Worm (Caenorhabditis elegans): ENCODE results near the gene C29F7.10.
A peak's percentile ranks its signal among the peaks of the same experiment; 100 is the strongest.

C29F7.10 gene

DNA sequence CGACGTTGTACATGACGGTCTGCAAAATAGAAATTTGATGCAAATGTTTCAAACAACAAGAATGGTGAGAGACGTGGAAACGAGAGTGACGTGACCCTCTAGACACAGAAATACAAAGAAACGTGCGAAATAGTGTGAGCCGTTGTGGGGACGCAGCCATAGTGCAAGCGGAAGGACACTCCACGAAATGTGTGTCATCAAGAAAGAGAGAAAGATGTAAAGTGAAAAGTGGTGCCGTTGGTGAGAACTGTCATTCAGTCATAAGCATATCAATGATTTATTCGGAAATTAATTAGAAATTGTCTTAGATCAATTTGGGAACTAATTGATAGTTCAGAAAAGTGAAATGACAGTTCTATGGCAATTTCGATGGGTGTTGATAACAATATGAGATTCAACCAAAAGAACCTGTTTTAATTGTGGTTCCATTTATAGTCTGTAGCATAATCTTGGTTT is 11.4 kb downstream of the C29F7.10 start, which contains the start of gene C29F7.3 (continued):
- peak in 1 of 2 experiments; percentile 17 for TF ChIP-seq lin-35 (GFP tag; optimal IDR thresholded peaks at IDR 0.05)
- no peak for TF ChIP-seq ets-5 (GFP tag; IDR thresholded peaks at IDR 0.05)
- no peak for TF ChIP-seq jun-1 (tag; optimal IDR thresholded peaks at IDR 0.05)
- TF ChIP-seq snpc-4 (tag; optimal IDR thresholded peaks at IDR 0.05): no peak
- TF ChIP-seq nhr-237 (tag; optimal IDR thresholded peaks at IDR 0.05): no peak
- TF ChIP-seq C04F5.9 (tag; optimal IDR thresholded peaks at IDR 0.05): no peak

DNA sequence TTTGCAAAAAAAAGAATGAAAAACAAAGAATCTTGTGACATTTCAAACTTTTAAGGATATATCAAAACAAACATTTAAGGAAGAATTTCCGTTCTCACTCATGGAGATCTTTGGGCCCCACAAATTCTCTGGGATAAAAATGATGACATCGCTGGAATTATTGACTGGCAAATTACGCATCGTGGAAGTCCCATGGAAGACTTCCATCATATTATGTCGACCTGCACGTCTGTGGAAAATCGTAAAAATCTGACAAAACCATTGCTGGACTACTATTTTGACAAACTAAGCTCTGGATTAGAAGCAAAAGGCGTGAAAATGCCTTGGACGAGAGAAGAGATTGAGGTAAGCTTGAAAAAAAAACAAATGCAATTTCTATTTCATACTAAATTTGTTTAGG is 13.8 kb downstream of the C29F7.10 start:
- TF ChIP-seq snu-23 (GFP tag; optimal IDR thresholded peaks at IDR 0.05) (no peak), nhr-85 (tag) (peak; percentile 32)

DNA sequence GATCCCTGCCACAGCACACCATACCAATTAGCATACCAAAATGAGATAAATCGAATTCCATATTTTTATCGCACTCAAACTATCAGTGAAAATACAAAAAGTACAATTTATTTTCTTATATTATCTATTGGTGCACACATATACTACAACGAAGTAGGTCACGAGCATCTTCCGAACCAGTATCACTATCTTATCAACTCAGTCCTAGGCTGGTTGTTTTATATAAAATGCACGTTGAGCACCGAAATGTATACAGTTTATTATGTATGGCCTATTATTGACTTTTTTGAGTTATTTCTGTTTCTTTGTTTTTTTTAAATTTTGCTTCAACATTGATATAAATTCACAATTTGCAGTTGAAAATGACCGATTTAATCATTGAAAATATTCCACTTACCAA is 15.6 kb downstream of the C29F7.10 start, which contains the start of gene C29F7.2:
Gene C29F7.2, plus strand, starts transcription at position 357 of the 400 bp plus-strand sequence.
- TF ChIP-seq nhr-20 (tag; optimal IDR thresholded peaks at IDR 0.05) (peak; percentile 43), egl-27 (tag; optimal IDR thresholded peaks at IDR 0.05) (no peak), efl-1 (optimal IDR thresholded peaks at IDR 0.05) (no peak), efl-1 (GFP tag; optimal IDR thresholded peaks at IDR 0.05 in 1 of 2) (peak in 1 of 2 experiments; percentile 65), nhr-71 (tag; optimal IDR thresholded peaks at IDR 0.05) (peak; percentile 19), lin-35 (GFP tag; optimal IDR thresholded peaks at IDR 0.05) (peak in 1 of 2 experiments; percentile 35), sup-37 (GFP tag; optimal IDR thresholded peaks at IDR 0.05) (no peak), elt-2 (tag; optimal IDR thresholded peaks at IDR 0.05) (peak; percentile 94)

DNA sequence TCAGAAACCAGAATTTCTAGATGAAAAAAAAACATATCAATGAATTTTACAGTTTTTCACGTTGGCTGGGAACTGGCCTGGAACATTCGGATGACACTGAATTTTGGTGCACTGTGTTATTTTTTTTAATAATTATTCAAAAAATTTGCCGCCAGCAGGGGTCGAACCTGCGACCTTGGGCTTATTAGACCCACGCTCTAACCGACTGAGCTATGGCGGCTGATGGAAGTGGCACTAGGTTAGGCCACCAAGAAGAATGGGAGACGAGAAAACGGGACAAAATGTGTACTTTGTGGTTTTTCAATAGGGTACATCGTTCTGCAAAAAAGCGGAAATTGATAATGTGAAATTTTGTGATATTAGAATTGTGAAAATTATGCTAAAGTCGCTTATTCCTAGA is 16.3 kb downstream of the C29F7.10 start:
- no peak for TF ChIP-seq nhr-85 (tag)
- no peak for TF ChIP-seq tlp-1 (tag; optimal IDR thresholded peaks at IDR 0.05)
- no peak for TF ChIP-seq ztf-11 (tag; optimal IDR thresholded peaks at IDR 0.05)
- no peak for TF ChIP-seq mef-2 (tag; optimal IDR thresholded peaks at IDR 0.05)
- peak; percentile 2 for TF ChIP-seq elt-2 (tag; optimal IDR thresholded peaks at IDR 0.05)
- no peak for TF ChIP-seq lin-13 (GFP tag; optimal IDR thresholded peaks at IDR 0.05)
- TF ChIP-seq blmp-1 (tag; optimal IDR thresholded peaks at IDR 0.05): no peak
- TF ChIP-seq nhr-90 (tag; optimal IDR thresholded peaks at IDR 0.05; ENCODE audit: poor library complexity): peak; percentile 44
- TF ChIP-seq jun-1 (tag; optimal IDR thresholded peaks at IDR 0.05): no peak
- TF ChIP-seq nhr-47 (tag; optimal IDR thresholded peaks at IDR 0.05): peak; percentile 45
- TF ChIP-seq nhr-19 (GFP tag; conservative IDR thresholded peaks at IDR 0.05): peak; percentile 51
- TF ChIP-seq ztf-4 (tag; optimal IDR thresholded peaks at IDR 0.05): no peak
- TF ChIP-seq mep-1 (tag; optimal IDR thresholded peaks at IDR 0.05): peak; percentile 33
- no peak for TF ChIP-seq unc-98 (GFP tag; IDR thresholded peaks at IDR 0.05)
- no peak for TF ChIP-seq hpl-2 (GFP tag; optimal IDR thresholded peaks at IDR 0.05)
- no peak for TF ChIP-seq nhr-84 (tag; optimal IDR thresholded peaks at IDR 0.05)
- TF ChIP-seq zag-1 (tag; optimal IDR thresholded peaks at IDR 0.05): no peak
- no peak for TF ChIP-seq dpl-1 (GFP tag; optimal IDR thresholded peaks at IDR 0.05)
- TF ChIP-seq unc-86 (tag; optimal IDR thresholded peaks at IDR 0.05): no peak
- TF ChIP-seq xbp-1 (tag; optimal IDR thresholded peaks at IDR 0.05): peak; percentile 20
- peak; percentile 29 for TF ChIP-seq lin-14 (GFP tag; optimal IDR thresholded peaks at IDR 0.05)
- no peak for TF ChIP-seq nhr-237 (tag; optimal IDR thresholded peaks at IDR 0.05)
- no peak for TF ChIP-seq hlh-4 (tag; optimal IDR thresholded peaks at IDR 0.05)
- TF ChIP-seq tbx-2 (tag; optimal IDR thresholded peaks at IDR 0.05): peak; percentile 10
- no peak for TF ChIP-seq Y116A8C.19 (tag; optimal IDR thresholded peaks at IDR 0.05; ENCODE audit: borderline replicate concordance)
- no peak for TF ChIP-seq F16B12.6 (tag; optimal IDR thresholded peaks at IDR 0.05)
- TF ChIP-seq swsn-7 (tag; optimal IDR thresholded peaks at IDR 0.05): peak; percentile 21
- TF ChIP-seq nhr-12 (tag; optimal IDR thresholded peaks at IDR 0.05): no peak
- TF ChIP-seq sox-4 (tag; optimal IDR thresholded peaks at IDR 0.05): no peak
- no peak for TF ChIP-seq sup-37 (GFP tag; optimal IDR thresholded peaks at IDR 0.05)
- no peak for TF ChIP-seq isw-1 (GFP tag; IDR thresholded peaks at IDR 0.05)
- no peak for TF ChIP-seq fkh-8 (tag; optimal IDR thresholded peaks at IDR 0.05)
- TF ChIP-seq C34B4.2 (tag; optimal IDR thresholded peaks at IDR 0.05): no peak
- TF ChIP-seq pqm-1 (tag; optimal IDR thresholded peaks at IDR 0.05): no peak
- peak in 1 of 3 experiments; percentile 27 for TF ChIP-seq ceh-82 (tag; optimal IDR thresholded peaks at IDR 0.05)
- peak in 1 of 2 experiments; percentile 23 for TF ChIP-seq lsy-2 (tag; optimal IDR thresholded peaks at IDR 0.05)
- TF ChIP-seq irx-1 (tag; optimal IDR thresholded peaks at IDR 0.05): peak; percentile 13
- no peak for TF ChIP-seq efl-3 (GFP tag; optimal IDR thresholded peaks at IDR 0.05)
- peak in 1 of 2 experiments; percentile 43 for TF ChIP-seq lin-35 (GFP tag; optimal IDR thresholded peaks at IDR 0.05)

Measured in whole organism, L1 larva.